Fruit fly (Drosophila melanogaster): ENCODE results near the gene CG14104.

- TF ChIP-seq CG15336 (GFP tag; IDR thresholded peaks at IDR 0.05) = no peak
- no peak for TF ChIP-seq Gug (GFP tag; IDR thresholded peaks at IDR 0.05)
- no peak for TF ChIP-seq pdm3 (GFP tag; optimal IDR thresholded peaks at IDR 0.05)
- TF ChIP-seq Hr38 (GFP tag; optimal IDR thresholded peaks at IDR 0.05) = no peak
- no peak for TF ChIP-seq Hr4 (GFP tag; optimal IDR thresholded peaks at IDR 0.05)
- TF ChIP-seq CG31627 (GFP tag; optimal IDR thresholded peaks at IDR 0.05) = no peak
- no peak for TF ChIP-seq CG8632 (GFP tag; optimal IDR thresholded peaks at IDR 0.05)
- no peak for TF ChIP-seq spab (GFP tag; optimal IDR thresholded peaks at IDR 0.05)
- TF ChIP-seq CG6854 (GFP tag; optimal IDR thresholded peaks at IDR 0.05) = no peak
- TF ChIP-seq topi (GFP tag; optimal IDR thresholded peaks at IDR 0.05) = no peak
Observed at dm6 chr3L:19818701-19819100, 11.7 kb upstream of the CG14104 start.
